Fruit fly (Drosophila melanogaster): ENCODE results near the gene CG17712.

The CG17712 gene

dm6 chr2L:1715699-1716333 lies 36.1 kb downstream of the CG17712 start, which contains the start of gene frtz (continued):
- TF ChIP-seq toy (GFP tag; IDR thresholded peaks at IDR 0.05) = no peak
- TF ChIP-seq Lhr (GFP tag; optimal IDR thresholded peaks at IDR 0.05) = peak; percentile 78
- peak; percentile 55 for TF ChIP-seq trem (tag; optimal IDR thresholded peaks at IDR 0.05)
- TF ChIP-seq CG15514 (GFP tag; optimal IDR thresholded peaks at IDR 0.05) = peak; percentile 73
- no peak for TF ChIP-seq CG2678 (tag; optimal IDR thresholded peaks at IDR 0.05)
- TF ChIP-seq CG10959 (GFP tag; IDR thresholded peaks at IDR 0.05) = no peak
- TF ChIP-seq CG42726 (GFP tag; IDR thresholded peaks at IDR 0.05; ENCODE audit: partially characterized antibody) = peak; percentile 82
- no peak for TF ChIP-seq CG11723 (GFP tag; optimal IDR thresholded peaks at IDR 0.05)
- no peak for TF ChIP-seq D19A (tag; optimal IDR thresholded peaks at IDR 0.05)
- no peak for TF ChIP-seq ase (GFP tag; IDR thresholded peaks at IDR 0.05)
- TF ChIP-seq CG31441 (GFP tag; IDR thresholded peaks at IDR 0.05) = no peak; the same call in 1 of the 2 replicates
- peak; percentile 71 for TF ChIP-seq scrt (GFP tag; optimal IDR thresholded peaks at IDR 0.05)
- no peak for TF ChIP-seq nerfin-1 (tag; optimal IDR thresholded peaks at IDR 0.05)
- TF ChIP-seq CG12391 (tag; optimal IDR thresholded peaks at IDR 0.05) = peak; percentile 13
- TF ChIP-seq CG13624 (GFP tag; optimal IDR thresholded peaks at IDR 0.05) = no peak
- TF ChIP-seq GATAe (GFP tag; conservative IDR thresholded peaks at IDR 0.05) = no peak
- peak; percentile 71 for TF ChIP-seq CG7963 (GFP tag; IDR thresholded peaks at IDR 0.05; ENCODE audit: partially characterized antibody)
- no peak for TF ChIP-seq Rx (GFP tag; IDR thresholded peaks at IDR 0.05)
- TF ChIP-seq lab (GFP tag; optimal IDR thresholded peaks at IDR 0.05) = no peak
- TF ChIP-seq tx (GFP tag; optimal IDR thresholded peaks at IDR 0.05) = no peak
- no peak for TF ChIP-seq CG11085 (GFP tag; IDR thresholded peaks at IDR 0.05)
- no peak for TF ChIP-seq NfI (GFP tag; optimal IDR thresholded peaks at IDR 0.05)
- TF ChIP-seq CG13287 (GFP tag; IDR thresholded peaks at IDR 0.05; ENCODE audit: partially characterized antibody) = peak; percentile 89
- TF ChIP-seq PHDP (tag; optimal IDR thresholded peaks at IDR 0.05) = no peak
- TF ChIP-seq gcm2 (GFP tag; optimal IDR thresholded peaks at IDR 0.05) = no peak
- peak; percentile 56 for TF ChIP-seq E2f2 (GFP tag; IDR thresholded peaks at IDR 0.05)
- TF ChIP-seq Ets97D (GFP tag; optimal IDR thresholded peaks at IDR 0.05) = peak; percentile 46
- TF ChIP-seq CG33213 (GFP tag; optimal IDR thresholded peaks at IDR 0.05) = peak; percentile 21
- TF ChIP-seq Opbp (GFP tag; IDR thresholded peaks at IDR 0.05; ENCODE audit: partially characterized antibody) = peak; percentile 92
- no peak for TF ChIP-seq CG7745 (tag; optimal IDR thresholded peaks at IDR 0.05)
- peak; percentile 87 for TF ChIP-seq pzg (GFP tag; optimal IDR thresholded peaks at IDR 0.05)
- no peak for TF ChIP-seq Nf-YB (GFP tag; optimal IDR thresholded peaks at IDR 0.05)
- peak; percentile 74 for TF ChIP-seq Hmr (GFP tag; optimal IDR thresholded peaks at IDR 0.05)
- no peak for TF ChIP-seq CG3726 (GFP tag; IDR thresholded peaks at IDR 0.05)
- no peak for TF ChIP-seq CG12299 (tag; optimal IDR thresholded peaks at IDR 0.05)
- no peak for TF ChIP-seq rib (GFP tag; IDR thresholded peaks at IDR 0.05)
- peak; percentile 3 for TF ChIP-seq CG17186 (GFP tag; optimal IDR thresholded peaks at IDR 0.05)
- TF ChIP-seq CG14014 (GFP tag; IDR thresholded peaks at IDR 0.05) = 0 out of 2 replicates have a peak, but pooled peaks have one; percentile 5
- TF ChIP-seq Myb (GFP tag; optimal IDR thresholded peaks at IDR 0.05) = peak; percentile 31
- TF ChIP-seq pita (GFP tag; optimal IDR thresholded peaks at IDR 0.05) = peak; percentile 85
- peak in 1 of 2 experiments; percentile 33 for TF ChIP-seq chif (GFP tag; optimal IDR thresholded peaks at IDR 0.05)
- TF ChIP-seq Optix (GFP tag; IDR thresholded peaks at IDR 0.05) = no peak
- TF ChIP-seq CG11504 (tag; optimal IDR thresholded peaks at IDR 0.05) = peak; percentile 89
- TF ChIP-seq B-H1 (GFP tag; IDR thresholded peaks at IDR 0.05) = no peak
- TF ChIP-seq z (GFP tag; IDR thresholded peaks at IDR 0.05) = no peak
- TF ChIP-seq HLH54F (GFP tag; optimal IDR thresholded peaks at IDR 0.05) = peak; percentile 13
- peak; percentile 88 for TF ChIP-seq Med (GFP tag)
- peak; percentile 43; the same call in 1 of the 2 replicates for TF ChIP-seq slbo (GFP tag; IDR thresholded peaks at IDR 0.05)
- no peak for TF ChIP-seq cg (GFP tag; optimal IDR thresholded peaks at IDR 0.05)
- TF ChIP-seq CG9932 (GFP tag; IDR thresholded peaks at IDR 0.05) = peak; percentile 71
